Fruit fly (Drosophila melanogaster) whole organism, embryonic: ENCODE results near the gene CG7556.

Experiments
- Blimp-1 ChIP-seq: fragments of 200-800 bp; sonication (Bioruptor generic); optimal IDR thresholded peaks from 3 replicates; lab custom pipeline; 2018; ENCODE audit warnings: missing biosample characterization, missing genetic modification characterization, mild to moderate bottlenecking, moderate library complexity, missing genetic modification reagents
- CG10209 ChIP-seq: fragments of 200-800 bp; sonication (Bioruptor generic); optimal IDR thresholded peaks from 3 replicates; lab custom pipeline; 2017; ENCODE audit warnings: missing biosample characterization, mild to moderate bottlenecking, missing genetic modification characterization, missing genetic modification reagents
- CG10979 ChIP-seq: fragments of 200-800 bp; sonication (Bioruptor generic); optimal IDR thresholded peaks from 2 replicates; lab custom pipeline; 2018; ENCODE audit warnings: missing biosample characterization, mild to moderate bottlenecking, missing genetic modification characterization, moderate library complexity
- CG11695 ChIP-seq: fragments of 200-800 bp; sonication (Bioruptor generic); IDR thresholded peaks from 3 replicates; pipeline ENCODE4 v1.3.6; 2022; ENCODE audit warnings: missing biosample characterization, missing genetic modification characterization
- CG12155 ChIP-seq: fragments of 200-800 bp; sonication (Bioruptor generic); optimal IDR thresholded peaks from 3 replicates; lab custom pipeline; 2016; ENCODE audit warnings: missing biosample characterization, missing genetic modification characterization
- CG13624 ChIP-seq: fragments of 200-800 bp; sonication (Bioruptor generic); optimal IDR thresholded peaks from 2 replicates; lab custom pipeline; 2016; ENCODE audit warnings: missing biosample characterization, missing genetic modification characterization
- CG13894 ChIP-seq: fragments of 200-800 bp; sonication (Bioruptor generic); optimal IDR thresholded peaks from 3 replicates; lab custom pipeline; 2018; ENCODE audit warnings: missing biosample characterization, mild to moderate bottlenecking, missing genetic modification characterization, moderate library complexity
- CG14014 ChIP-seq: fragments of 200-800 bp; sonication (Bioruptor generic); IDR thresholded peaks from 2 replicates; pipeline ENCODE4 v1.3.6; 2022; ENCODE audit warnings: missing biosample characterization, missing genetic modification characterization
- CG14667 ChIP-seq: fragments of 200-800 bp; sonication (Bioruptor generic); IDR thresholded peaks from 2 replicates; pipeline ENCODE4 v1.3.6; 2022; ENCODE audit warnings: missing biosample characterization, missing genetic modification characterization
- CG15269 ChIP-seq: fragments of 200-800 bp; sonication (Bioruptor generic); optimal IDR thresholded peaks from 2 replicates; lab custom pipeline; 2018; ENCODE audit warnings: missing biosample characterization, mild to moderate bottlenecking, missing genetic modification characterization, moderate library complexity
- CG15601 ChIP-seq: fragments of 200-800 bp; sonication (Bioruptor generic); optimal IDR thresholded peaks from 3 replicates; lab custom pipeline; 2019; ENCODE audit warnings: missing biosample characterization, mild to moderate bottlenecking, missing genetic modification characterization, moderate library complexity
- CG16863 ChIP-seq: fragments of 200-800 bp; sonication (Bioruptor generic); optimal IDR thresholded peaks from 3 replicates; lab custom pipeline; 2016; ENCODE audit warnings: missing biosample characterization, missing genetic modification characterization
- CG18262 ChIP-seq: fragments of 200-800 bp; optimal IDR thresholded peaks from 3 replicates; lab custom pipeline; 2019; ENCODE audit warnings: missing biosample characterization, mild to moderate bottlenecking, missing genetic modification characterization, moderate library complexity
- CG30403 ChIP-seq: fragments of 200-800 bp; sonication (Bioruptor generic); optimal IDR thresholded peaks from 3 replicates; lab custom pipeline; 2016; ENCODE audit warnings: missing biosample characterization, missing genetic modification characterization
- CG7839 ChIP-seq: fragments of 200-800 bp; sonication (Bioruptor generic); optimal IDR thresholded peaks from 3 replicates; lab custom pipeline; 2018; ENCODE audit warnings: missing biosample characterization, mild to moderate bottlenecking, missing genetic modification characterization, moderate library complexity
- CG7987 ChIP-seq: fragments of 200-800 bp; sonication (Bioruptor generic); optimal IDR thresholded peaks from 2 replicates; lab custom pipeline; 2018; ENCODE audit warnings: missing biosample characterization, mild to moderate bottlenecking, missing genetic modification characterization, moderate library complexity
- CG9609 ChIP-seq: fragments of 200-800 bp; sonication (Bioruptor generic); optimal IDR thresholded peaks from 3 replicates; lab custom pipeline; 2016; ENCODE audit warnings: missing biosample characterization, missing genetic modification characterization
- Dbx ChIP-seq: fragments of 200-800 bp; sonication (Bioruptor generic); IDR thresholded peaks from 3 replicates; pipeline ENCODE4 v1.3.6; 2022; ENCODE audit warnings: missing biosample characterization, missing genetic modification characterization
- GATAe ChIP-seq: fragments of 200-800 bp; sonication (Bioruptor generic); conservative IDR thresholded peaks from 2 replicates; pipeline ENCODE4 v1.3.6; 2022; ENCODE audit warnings: missing biosample characterization, missing genetic modification characterization
- HLH54F ChIP-seq: fragments of 200-800 bp; sonication (Bioruptor generic); optimal IDR thresholded peaks from 3 replicates; lab custom pipeline; 2016; ENCODE audit warnings: missing biosample characterization, missing genetic modification characterization
- HmgZ ChIP-seq: fragments of 200-800 bp; sonication (Bioruptor generic); optimal IDR thresholded peaks from 2 replicates; lab custom pipeline; 2018; ENCODE audit warnings: missing biosample characterization, mild to moderate bottlenecking, missing genetic modification characterization
- Hr51 ChIP-seq, 2 experiments: fragments of 200-800 bp; sonication (Bioruptor generic); optimal IDR thresholded peaks; 2 replicates in 1 of 2; 3 replicates in 1 of 2; lab custom pipeline; 2016 to 2018; ENCODE audit warnings: missing biosample characterization in 2 of 2, missing genetic modification characterization in 2 of 2, mild to moderate bottlenecking in 1 of 2, moderate library complexity in 1 of 2
- Myb ChIP-seq: fragments of 200-800 bp; sonication (Bioruptor generic); optimal IDR thresholded peaks from 2 replicates; lab custom pipeline; 2016; ENCODE audit warnings: missing biosample characterization, missing genetic modification characterization
- Nf-YC ChIP-seq: fragments of 200-800 bp; optimal IDR thresholded peaks from 3 replicates; lab custom pipeline; 2019; ENCODE audit warnings: missing biosample characterization, mild to moderate bottlenecking, missing genetic modification characterization, moderate library complexity
- Oaz ChIP-seq: fragments of 200-800 bp; sonication (Bioruptor generic); IDR thresholded peaks from 2 replicates; pipeline ENCODE4 v1.3.6; 2022; ENCODE audit warnings: missing biosample characterization, missing genetic modification characterization
- PHDP ChIP-seq: fragments of 200-800 bp; sonication (Bioruptor generic); optimal IDR thresholded peaks from 3 replicates; lab custom pipeline; 2018; ENCODE audit warnings: missing biosample characterization, mild to moderate bottlenecking, missing genetic modification characterization, moderate library complexity
- Side ChIP-seq: fragments of 200-800 bp; sonication (Bioruptor generic); optimal IDR thresholded peaks from 2 replicates; lab custom pipeline; 2016; ENCODE audit warnings: missing biosample characterization, missing genetic modification characterization
- Sox102F ChIP-seq: fragments of 200-800 bp; sonication (Bioruptor generic); optimal IDR thresholded peaks from 2 replicates; lab custom pipeline; 2018; ENCODE audit warnings: missing biosample characterization, mild to moderate bottlenecking, missing genetic modification characterization, moderate library complexity
- Taf1 ChIP-seq: fragments of 200-800 bp; sonication (Bioruptor generic); IDR thresholded peaks from 2 replicates; pipeline ENCODE4 v1.3.6; 2022; ENCODE audit warnings: missing biosample characterization, missing genetic modification characterization
- Xrp1 ChIP-seq: fragments of 200-800 bp; sonication (Bioruptor generic); IDR thresholded peaks from 2 replicates; pipeline ENCODE4 v1.3.6; 2022; ENCODE audit warnings: missing biosample characterization, missing genetic modification characterization
- YL-1 ChIP-seq: fragments of 200-800 bp; sonication (Bioruptor generic); optimal IDR thresholded peaks from 3 replicates; lab custom pipeline; 2017; ENCODE audit warnings: missing biosample characterization, mild to moderate bottlenecking, missing genetic modification characterization
- ab ChIP-seq: fragments of 200-800 bp; sonication (Bioruptor generic); optimal IDR thresholded peaks from 2 replicates; lab custom pipeline; 2016; ENCODE audit warnings: missing biosample characterization, missing genetic modification characterization
- chif ChIP-seq, 2 experiments: fragments of 200-800 bp; sonication (Bioruptor generic); optimal IDR thresholded peaks; 3 replicates each; lab custom pipeline; 2016; ENCODE audit warnings: missing biosample characterization in 2 of 2, missing genetic modification characterization in 2 of 2
- chm ChIP-seq: fragments of 200-800 bp; sonication (Bioruptor generic); IDR thresholded peaks from 2 replicates; pipeline ENCODE4 v1.3.6; 2022; ENCODE audit warnings: missing biosample characterization, missing genetic modification characterization
- crol ChIP-seq: fragments of 200-800 bp; sonication (Bioruptor generic); IDR thresholded peaks from 2 replicates; pipeline ENCODE4 v1.3.6; 2022; ENCODE audit warnings: missing biosample characterization, missing genetic modification characterization
- dysf ChIP-seq: fragments of 200-800 bp; sonication (Bioruptor generic); IDR thresholded peaks from 3 replicates; pipeline ENCODE4 v1.3.6; 2022; ENCODE audit warnings: missing biosample characterization, missing genetic modification characterization
- fd102C ChIP-seq: fragments of 200-800 bp; sonication (Bioruptor generic); optimal IDR thresholded peaks from 2 replicates; lab custom pipeline; 2018; ENCODE audit warnings: missing biosample characterization, mild to moderate bottlenecking, missing genetic modification characterization, moderate library complexity
- grn ChIP-seq: fragments of 200-800 bp; sonication (Bioruptor generic); optimal IDR thresholded peaks from 3 replicates; lab custom pipeline; 2017; ENCODE audit warnings: missing biosample characterization, missing genetic modification characterization
- gro ChIP-seq: fragments of 200-800 bp; sonication (Bioruptor generic); optimal IDR thresholded peaks from 2 replicates; lab custom pipeline; 2016; ENCODE audit warnings: missing biosample characterization, missing genetic modification characterization
- hkb ChIP-seq, 2 experiments: fragments of 200-800 bp in 1 of 2; fragments of >200 bp in 1 of 2; sonication (Bioruptor generic) in 1 of 2; IDR thresholded peaks in 1 of 2; optimal IDR thresholded peaks in 1 of 2; 2 replicates each; pipeline versions ENCODE4 v1.3.6 to Lab custom; 2017 to 2022; ENCODE audit warnings: missing biosample characterization in 1 of 2, missing genetic modification characterization in 1 of 2
- kah ChIP-seq: fragments of 200-800 bp; sonication (Bioruptor generic); optimal IDR thresholded peaks from 2 replicates; lab custom pipeline; 2018; ENCODE audit warnings: missing biosample characterization, mild to moderate bottlenecking, missing genetic modification characterization
- kay ChIP-seq: fragments of 200-800 bp; sonication (Bioruptor generic); optimal IDR thresholded peaks from 2 replicates; lab custom pipeline; 2016; ENCODE audit warnings: missing biosample characterization, missing genetic modification characterization
- otp ChIP-seq: fragments of 200-800 bp; sonication (Bioruptor generic); IDR thresholded peaks from 3 replicates; pipeline ENCODE4, ENCODE4 v1.3.6; 2022; ENCODE audit warnings: missing biosample characterization, missing genetic modification characterization
- pnt ChIP-seq: fragments of 200-800 bp; sonication (Bioruptor generic); optimal IDR thresholded peaks from 3 replicates; lab custom pipeline; 2016; ENCODE audit warnings: missing biosample characterization, missing genetic modification characterization
- sens ChIP-seq: fragments of 200-800 bp; sonication (Bioruptor generic); peaks from one replicate; lab custom pipeline; 2016; ENCODE audit warnings: missing biosample characterization, missing genetic modification characterization
- so ChIP-seq: fragments of 200-800 bp; sonication (Bioruptor generic); IDR thresholded peaks from 3 replicates; pipeline ENCODE4 v1.3.6; 2022; ENCODE audit warnings: missing biosample characterization, missing genetic modification characterization
- sug ChIP-seq: fragments of 200-800 bp; optimal IDR thresholded peaks from 2 replicates; lab custom pipeline; 2019; ENCODE audit warnings: missing biosample characterization, mild to moderate bottlenecking, missing genetic modification characterization, moderate library complexity
- tap ChIP-seq: fragments of 200-800 bp; optimal IDR thresholded peaks from 3 replicates; lab custom pipeline; 2019; ENCODE audit warnings: missing biosample characterization, mild to moderate bottlenecking, missing genetic modification characterization, moderate library complexity
- tio ChIP-seq: fragments of 200-800 bp; sonication (Bioruptor generic); optimal IDR thresholded peaks from 2 replicates; lab custom pipeline; 2017; ENCODE audit warnings: missing biosample characterization, missing genetic modification characterization, inconsistent platforms
- vvl ChIP-seq: fragments of 200-800 bp; sonication (Bioruptor generic); IDR thresholded peaks from 2 replicates; pipeline ENCODE4 v1.3.6; 2022; ENCODE audit warnings: missing biosample characterization, missing genetic modification characterization

Gene CG7556

DNA sequence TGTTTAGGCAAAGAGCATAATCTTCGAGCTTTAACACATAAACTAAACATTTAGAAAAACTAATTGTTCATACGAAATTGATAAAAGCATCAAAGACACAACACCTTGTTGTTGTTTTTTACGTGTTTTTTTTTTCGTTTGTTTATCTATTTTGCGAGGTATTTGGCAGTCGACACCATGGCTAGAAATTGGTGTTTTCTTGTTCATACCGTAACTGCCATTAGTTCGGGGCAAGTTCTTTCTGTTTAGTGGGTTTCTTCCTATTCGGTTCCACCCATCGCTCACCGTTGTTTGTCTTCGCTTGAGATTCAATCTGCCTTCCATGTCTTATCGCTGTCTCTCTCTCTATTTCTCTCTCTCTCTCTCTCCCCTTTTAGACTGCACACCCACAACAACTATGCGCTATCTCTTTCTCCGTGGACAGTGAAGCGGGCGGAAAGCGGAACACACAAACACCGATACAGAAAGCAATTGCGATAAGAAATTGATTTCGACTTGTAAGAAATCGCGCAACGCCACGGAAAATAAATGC, 33.1 kb downstream of the CG7556 start (continued):
- no peak for TF ChIP-seq hkb (optimal IDR thresholded peaks at IDR 0.05; lab: Kevin White, UChicago)
- TF ChIP-seq hkb (GFP tag; IDR thresholded peaks at IDR 0.05; lab: Robert Waterston, UW), result peak; percentile 17; the same call in 1 of the 2 replicates
- peak; percentile 68 for TF ChIP-seq CG7839 (tag; lab: Kevin White, UChicago)
- TF ChIP-seq Dbx, result 0 out of 3 replicates have a peak, but pooled peaks have one; percentile 19
- peak; percentile 15 for TF ChIP-seq CG7987
- TF ChIP-seq CG11695, result 0 out of 3 replicates have a peak, but pooled peaks have one; percentile 21
- TF ChIP-seq CG13894 (tag; lab: Kevin White, UChicago), result no peak
- peak; percentile 36 for TF ChIP-seq CG16863 (GFP tag; lab: Kevin White, UChicago)
- peak; percentile 14 for TF ChIP-seq PHDP
- no peak for TF ChIP-seq YL-1 (GFP tag; lab: Kevin White, UChicago)
- no peak for TF ChIP-seq Side (GFP tag; lab: Kevin White, UChicago)
- 0 out of 3 replicates have a peak, but pooled peaks have one; percentile 48 for TF ChIP-seq dysf (GFP tag; lab: Robert Waterston, UW)
- peak; percentile 30 for TF ChIP-seq sug
- TF ChIP-seq Hr51 (GFP tag; optimal IDR thresholded peaks at IDR 0.05; lab: Kevin White, UChicago), result peak in 1 of 2 experiments; percentile 38
- TF ChIP-seq HmgZ (tag; lab: Kevin White, UChicago), result peak; percentile 8
- peak; percentile 89 for TF ChIP-seq GATAe (GFP tag; lab: Robert Waterston, UW)
- no peak for TF ChIP-seq Taf1 (GFP tag; lab: Robert Waterston, UW)
- peak; percentile 13 for TF ChIP-seq tio (GFP tag; lab: Kevin White, UChicago)
- no peak for TF ChIP-seq CG15601 (tag; lab: Kevin White, UChicago)
- TF ChIP-seq CG9609, result peak; percentile 8
- peak; percentile 67; the same call in 1 of the 2 replicates for TF ChIP-seq CG14014 (GFP tag; lab: Robert Waterston, UW)
- TF ChIP-seq vvl (GFP tag; lab: Robert Waterston, UW), result 0 out of 2 replicates have a peak, but pooled peaks have one; percentile 24
- peak; percentile 66 for TF ChIP-seq crol (GFP tag; lab: Robert Waterston, UW)
- TF ChIP-seq Xrp1 (GFP tag; lab: Robert Waterston, UW), result peak; percentile 52; the same call in 1 of the 2 replicates
- TF ChIP-seq fd102C (GFP tag; lab: Kevin White, UChicago), result no peak
- peak; percentile 8 to 40 for TF ChIP-seq chif (GFP tag; optimal IDR thresholded peaks at IDR 0.05; lab: Kevin White, UChicago)
- TF ChIP-seq gro (GFP tag; lab: Kevin White, UChicago), result peak; percentile 51
- TF ChIP-seq HLH54F (GFP tag; lab: Kevin White, UChicago), result peak; percentile 8
- peak; percentile 24 for TF ChIP-seq CG10209 (GFP tag; lab: Kevin White, UChicago)
- peak; percentile 12 for TF ChIP-seq CG18262 (tag; lab: Kevin White, UChicago)
- peak; percentile 25 for TF ChIP-seq Sox102F
- TF ChIP-seq Nf-YC (tag; lab: Kevin White, UChicago), result peak; percentile 5
- peak; percentile 11 for TF ChIP-seq kay (GFP tag; lab: Kevin White, UChicago)
- peak; percentile 14 for TF ChIP-seq CG15269 (tag; lab: Kevin White, UChicago)
- peak; percentile 94 for TF ChIP-seq grn
- peak; percentile 3 for TF ChIP-seq CG10979 (tag; lab: Kevin White, UChicago)
- TF ChIP-seq Oaz (GFP tag; lab: Robert Waterston, UW), result no peak
- TF ChIP-seq Myb (GFP tag; lab: Kevin White, UChicago), result peak; percentile 22
- TF ChIP-seq kah (GFP tag; lab: Kevin White, UChicago), result no peak
- TF ChIP-seq CG13624, result peak; percentile 72
- no peak for TF ChIP-seq CG14667 (GFP tag; lab: Robert Waterston, UW)
- peak; percentile 46 for TF ChIP-seq CG30403 (GFP tag; lab: Kevin White, UChicago)
- no peak for TF ChIP-seq so
- TF ChIP-seq pnt (GFP tag; lab: Kevin White, UChicago), result peak; percentile 11
- TF ChIP-seq Blimp-1 (GFP tag; lab: Kevin White, UChicago), result peak; percentile 26
- TF ChIP-seq sens (GFP tag; lab: Kevin White, UChicago), result peak; percentile 64
- TF ChIP-seq CG12155 (GFP tag; lab: Kevin White, UChicago), result peak; percentile 12
- no peak for TF ChIP-seq ab
- no peak for TF ChIP-seq tap
- TF ChIP-seq otp (GFP tag; lab: Robert Waterston, UW), result peak; percentile 14; the same call in 1 of the 3 replicates
- 0 out of 2 replicates have a peak, but pooled peaks have one; percentile 24 for TF ChIP-seq chm (GFP tag; lab: Robert Waterston, UW)
